Fruit fly (Drosophila melanogaster): ENCODE results near the gene CG31751.

The CG31751 gene

DNA sequence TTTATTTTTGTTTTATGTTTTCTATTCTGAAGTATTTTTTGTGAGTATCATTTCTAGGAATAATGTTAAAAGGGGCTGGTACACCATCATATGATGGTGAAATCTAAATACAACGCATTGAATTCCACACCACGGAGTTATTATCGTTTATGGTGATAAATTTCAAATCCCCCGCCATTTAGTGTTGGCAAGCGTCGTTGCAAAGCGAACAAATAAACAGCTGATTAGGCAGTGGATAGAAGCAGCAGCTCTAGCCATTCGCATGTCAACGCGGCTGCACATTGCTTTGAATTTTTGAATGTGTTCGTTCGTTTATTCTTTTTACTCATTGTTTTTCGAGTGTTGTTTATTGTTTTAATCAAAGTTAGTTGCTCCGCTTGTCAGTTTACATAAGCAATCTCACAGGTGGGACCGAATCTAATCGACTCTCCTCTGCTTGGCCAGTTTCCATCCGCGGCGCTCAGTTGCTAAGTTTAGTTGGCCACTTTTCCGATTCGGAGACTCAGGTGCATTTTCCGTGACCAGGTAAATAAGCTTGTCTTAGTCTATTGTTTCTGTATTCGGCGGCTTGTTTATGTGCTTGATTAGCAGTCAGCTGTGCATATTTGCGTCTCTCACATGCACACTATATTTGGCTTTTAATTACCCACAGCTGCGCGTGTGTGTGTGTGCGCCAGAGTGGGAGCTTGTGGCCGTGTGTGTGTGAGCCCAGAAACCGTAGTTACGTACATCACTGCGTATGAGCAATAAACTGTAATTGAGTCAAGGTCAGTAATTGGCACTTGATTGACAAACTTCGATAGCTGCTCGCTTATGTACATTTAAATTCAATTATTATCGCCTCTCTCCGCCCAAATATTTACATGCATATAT lies at the start of gene CG31751, which contains the start of gene Mst36Fa (continued):
- peak; percentile 29 for TF ChIP-seq D19B (GFP tag; optimal IDR thresholded peaks at IDR 0.05)
- TF ChIP-seq Doc2 (GFP tag; IDR thresholded peaks at IDR 0.05): no peak
- TF ChIP-seq kay (GFP tag; optimal IDR thresholded peaks at IDR 0.05): peak; percentile 28
- TF ChIP-seq sens-2 (GFP tag; IDR thresholded peaks at IDR 0.05): no peak
- TF ChIP-seq CG10979 (tag; optimal IDR thresholded peaks at IDR 0.05): peak; percentile 40
- TF ChIP-seq psq (GFP tag; optimal IDR thresholded peaks at IDR 0.05): peak; percentile 49
- TF ChIP-seq CG4707 (GFP tag; optimal IDR thresholded peaks at IDR 0.05): peak; percentile 77
- TF ChIP-seq Asciz (GFP tag; optimal IDR thresholded peaks at IDR 0.05): peak; percentile 91
- TF ChIP-seq CG11093 (GFP tag; IDR thresholded peaks at IDR 0.05): peak; percentile 44; the same call in 1 of the 3 replicates
- peak; percentile 36 for TF ChIP-seq CG33557 (GFP tag; optimal IDR thresholded peaks at IDR 0.05)
- no peak for TF ChIP-seq Usf (GFP tag; optimal IDR thresholded peaks at IDR 0.05)
- TF ChIP-seq sr (GFP tag; IDR thresholded peaks at IDR 0.05): peak; percentile 45; the same call in 2 of the 3 replicates
- TF ChIP-seq wek (GFP tag; optimal IDR thresholded peaks at IDR 0.05): peak; percentile 88
- no peak for TF ChIP-seq dimm (GFP tag; IDR thresholded peaks at IDR 0.05)
- TF ChIP-seq CG18476 (GFP tag; optimal IDR thresholded peaks at IDR 0.05): peak; percentile 55
- TF ChIP-seq zen2 (GFP tag; IDR thresholded peaks at IDR 0.05; ENCODE audit: partially characterized antibody): no peak
- TF ChIP-seq CG10209 (GFP tag; optimal IDR thresholded peaks at IDR 0.05): peak; percentile 88
- TF ChIP-seq vnd (GFP tag; IDR thresholded peaks at IDR 0.05; ENCODE audit: partially characterized antibody): no peak
- peak; percentile 35 for TF ChIP-seq oc (tag; optimal IDR thresholded peaks at IDR 0.05)
- TF ChIP-seq CkIIα-i1 (GFP tag; IDR thresholded peaks at IDR 0.05): peak; percentile 49; the same call in 1 of the 2 replicates
- TF ChIP-seq CG4282 (GFP tag; optimal IDR thresholded peaks at IDR 0.05): peak; percentile 71
- TF ChIP-seq CG2889 (GFP tag; IDR thresholded peaks at IDR 0.05): no peak
- peak; percentile 71 for TF ChIP-seq sima (GFP tag; optimal IDR thresholded peaks at IDR 0.05)
- peak; percentile 82 for TF ChIP-seq CG1529 (GFP tag; optimal IDR thresholded peaks at IDR 0.05)
- TF ChIP-seq zfh1 (GFP tag; IDR thresholded peaks at IDR 0.05): peak; percentile 55; the same call in 1 of the 3 replicates
- TF ChIP-seq tll (GFP tag; optimal IDR thresholded peaks at IDR 0.05): no peak
- TF ChIP-seq CG9609 (GFP tag; optimal IDR thresholded peaks at IDR 0.05): peak; percentile 71
- peak; percentile 73 for TF ChIP-seq Nf-YA (GFP tag; IDR thresholded peaks at IDR 0.05)
- TF ChIP-seq CG17328 (GFP tag; IDR thresholded peaks at IDR 0.05): 0 out of 2 replicates have a peak, but pooled peaks have one; percentile 32
- TF ChIP-seq tx (GFP tag; optimal IDR thresholded peaks at IDR 0.05): peak; percentile 78
- TF ChIP-seq jing (GFP tag; optimal IDR thresholded peaks at IDR 0.05): peak; percentile 39
- peak; percentile 28 for TF ChIP-seq CG12744 (GFP tag; optimal IDR thresholded peaks at IDR 0.05)
- TF ChIP-seq CG10543 (GFP tag; optimal IDR thresholded peaks at IDR 0.05): peak; percentile 90
- TF ChIP-seq CG43689 (GFP tag; IDR thresholded peaks at IDR 0.05): 0 out of 2 replicates have a peak, but pooled peaks have one; percentile 33
- TF ChIP-seq Ptx1 (GFP tag; IDR thresholded peaks at IDR 0.05): no peak
- TF ChIP-seq da (GFP tag; optimal IDR thresholded peaks at IDR 0.05): peak; percentile 71
- peak; percentile 50 for TF ChIP-seq CG9876 (GFP tag; optimal IDR thresholded peaks at IDR 0.05)
- peak; percentile 97 for TF ChIP-seq Vsx1 (GFP tag; optimal IDR thresholded peaks at IDR 0.05)
- peak; percentile 88 for TF ChIP-seq schlank (tag; optimal IDR thresholded peaks at IDR 0.05)
- peak; percentile 18 for TF ChIP-seq CG10462 (GFP tag; optimal IDR thresholded peaks at IDR 0.05)
- TF ChIP-seq CG1233 (GFP tag; optimal IDR thresholded peaks at IDR 0.05): peak; percentile 87
- TF ChIP-seq sug (tag; optimal IDR thresholded peaks at IDR 0.05): peak; percentile 96
- TF ChIP-seq Hmx (GFP tag; optimal IDR thresholded peaks at IDR 0.05): peak; percentile 9
- peak; percentile 56 for TF ChIP-seq CG5953 (GFP tag; IDR thresholded peaks at IDR 0.05)
- TF ChIP-seq mam (GFP tag; optimal IDR thresholded peaks at IDR 0.05): peak; percentile 58
- TF ChIP-seq Sry-β (GFP tag; optimal IDR thresholded peaks at IDR 0.05): peak; percentile 62
- peak; percentile 82 for TF ChIP-seq CG12219 (GFP tag; optimal IDR thresholded peaks at IDR 0.05)
- peak; percentile 81 for TF ChIP-seq CG11398 (GFP tag; optimal IDR thresholded peaks at IDR 0.05)
- TF ChIP-seq stc (GFP tag; IDR thresholded peaks at IDR 0.05): peak; percentile 70

Measured in whole organism, embryonic.